Fruit fly (Drosophila melanogaster): ENCODE measurements around the gene Mco3.
A peak's percentile ranks its signal among the peaks of the same experiment; 100 is the strongest.

Mco3 gene

dm6 chr3R:25879324-25879766 is 17.9 kb upstream of the Mco3 start (continued):
- TF ChIP-seq ro (GFP tag; IDR thresholded peaks at IDR 0.05) (peak; percentile 55; the same call in 1 of the 2 replicates), CG12659 (GFP tag; optimal IDR thresholded peaks at IDR 0.05) (peak; percentile 76), ttk (GFP tag; IDR thresholded peaks at IDR 0.05) (peak; percentile 73; the same call in 1 of the 2 replicates), CG6254 (GFP tag; optimal IDR thresholded peaks at IDR 0.05) (peak; percentile 63), CG7839 (tag; optimal IDR thresholded peaks at IDR 0.05) (peak; percentile 90), TFAM (GFP tag; optimal IDR thresholded peaks at IDR 0.05) (peak; percentile 15), CG10321 (GFP tag; IDR thresholded peaks at IDR 0.05) (no peak), Gug (GFP tag; IDR thresholded peaks at IDR 0.05) (peak; percentile 67), prd (optimal IDR thresholded peaks at IDR 0.05) (no peak), prd (GFP tag; IDR thresholded peaks at IDR 0.05) (peak; percentile 83), CG6813 (GFP tag; optimal IDR thresholded peaks at IDR 0.05) (peak; percentile 70), cad (GFP tag; optimal IDR thresholded peaks at IDR 0.05) (no peak), MTF-1 (GFP tag; optimal IDR thresholded peaks at IDR 0.05; ENCODE audit: borderline replicate concordance) (peak; percentile 53), CG16815 (GFP tag; optimal IDR thresholded peaks at IDR 0.05) (peak; percentile 28), nau (GFP tag; optimal IDR thresholded peaks at IDR 0.05) (peak; percentile 13), CG6791 (GFP tag; IDR thresholded peaks at IDR 0.05; ENCODE audit: partially characterized antibody) (no peak), CG13775 (GFP tag; optimal IDR thresholded peaks at IDR 0.05) (peak; percentile 66), Dp (GFP tag; optimal IDR thresholded peaks at IDR 0.05) (no peak), insv (GFP tag; optimal IDR thresholded peaks at IDR 0.05) (no peak), nerfin-2 (GFP tag; IDR thresholded peaks at IDR 0.05; ENCODE audit: partially characterized antibody) (no peak), NfI (GFP tag; optimal IDR thresholded peaks at IDR 0.05) (peak; percentile 77), Scr (GFP tag; IDR thresholded peaks at IDR 0.05; ENCODE audit: partially characterized antibody) (no peak), CG17385 (GFP tag; optimal IDR thresholded peaks at IDR 0.05) (peak; percentile 75), dysf (GFP tag; IDR thresholded peaks at IDR 0.05) (peak; percentile 90; the same call in 2 of the 3 replicates), HLH4C (GFP tag; IDR thresholded peaks at IDR 0.05; ENCODE audit: partially characterized antibody) (no peak), Mad (GFP tag; optimal IDR thresholded peaks at IDR 0.05) (peak; percentile 45), CG15073 (GFP tag; optimal IDR thresholded peaks at IDR 0.05) (peak; percentile 9), Sry-δ (GFP tag; optimal IDR thresholded peaks at IDR 0.05) (peak; percentile 35), ash1 (GFP tag; optimal IDR thresholded peaks at IDR 0.05) (no peak), CG8388 (GFP tag; optimal IDR thresholded peaks at IDR 0.05) (peak; percentile 77), her (GFP tag; optimal IDR thresholded peaks at IDR 0.05) (no peak), CG6765 (GFP tag; optimal IDR thresholded peaks at IDR 0.05) (peak; percentile 35), danr (GFP tag; IDR thresholded peaks at IDR 0.05) (no peak), CG12391 (tag; optimal IDR thresholded peaks at IDR 0.05) (peak; percentile 86), bigmax (GFP tag; optimal IDR thresholded peaks at IDR 0.05) (no peak), cwo (GFP tag; optimal IDR thresholded peaks at IDR 0.05) (peak; percentile 47), psq (GFP tag; optimal IDR thresholded peaks at IDR 0.05) (no peak), crc (GFP tag; optimal IDR thresholded peaks at IDR 0.05) (peak; percentile 61), bsh (GFP tag; optimal IDR thresholded peaks at IDR 0.05) (peak in 1 of 2 experiments; percentile 92), sug (tag; optimal IDR thresholded peaks at IDR 0.05) (peak; percentile 39), zf30C (GFP tag; optimal IDR thresholded peaks at IDR 0.05) (peak; percentile 56), CG18599 (GFP tag; optimal IDR thresholded peaks at IDR 0.05) (peak; percentile 70), CG18619 (GFP tag; optimal IDR thresholded peaks at IDR 0.05) (peak; percentile 60), MESR4 (GFP tag; optimal IDR thresholded peaks at IDR 0.05) (peak; percentile 18), stwl (tag; optimal IDR thresholded peaks at IDR 0.05) (peak; percentile 8), CG3407 (GFP tag; optimal IDR thresholded peaks at IDR 0.05) (peak; percentile 37), CG33557 (GFP tag; optimal IDR thresholded peaks at IDR 0.05) (no peak), br (optimal IDR thresholded peaks at IDR 0.05) (no peak), so (GFP tag; IDR thresholded peaks at IDR 0.05) (no peak; the same call in 1 of the 3 replicates), zen (tag; optimal IDR thresholded peaks at IDR 0.05) (no peak)

All from whole organism, embryonic.